Fruit fly (Drosophila melanogaster): ENCODE results near the gene beta'COP.

- TF ChIP-seq psq (optimal IDR thresholded peaks at IDR 0.05): no peak
- no peak for TF ChIP-seq pan (optimal IDR thresholded peaks at IDR 0.05)
- no peak for TF ChIP-seq CG8478 (optimal IDR thresholded peaks at IDR 0.05)
- no peak for TF ChIP-seq Dll (optimal IDR thresholded peaks at IDR 0.05)
- no peak for TF ChIP-seq usp (GFP tag; optimal IDR thresholded peaks at IDR 0.05)
- TF ChIP-seq EcR (GFP tag; optimal IDR thresholded peaks at IDR 0.05): no peak
These were observed 31.2 kb upstream of the beta'COP start, which contains the start of gene CG16826 for dm6 chr2L:13347473-13347872.
